Worm (Caenorhabditis elegans) whole organism, L2 larva: ENCODE measurements around the gene C27A2.12.

Source experiments
- C34F6.9 ChIP-seq: fragments of 150-350 bp; optimal IDR thresholded peaks from 2 replicates; lab custom pipeline; 2014; ENCODE audit warnings: missing biosample characterization, missing genetic modification characterization
- F13H6.1 ChIP-seq: sonication (generic microtip); optimal IDR thresholded peaks from 2 replicates; lab custom pipeline; 2016; ENCODE audit warnings: missing genetic modification characterization, missing compliant biosample characterization
- R02D3.7 ChIP-seq: fragments of 150-350 bp; optimal IDR thresholded peaks from 2 replicates; lab custom pipeline; 2014; ENCODE audit warnings: missing biosample characterization, missing genetic modification characterization
- Y55F3AM.14 ChIP-seq: fragments of 200-800 bp; sonication (Bioruptor generic); optimal IDR thresholded peaks from 2 replicates; lab custom pipeline; 2018; ENCODE audit warnings: mild to moderate bottlenecking, missing genetic modification characterization, missing compliant biosample characterization
- ZK546.5 ChIP-seq: sonication (generic microtip); optimal IDR thresholded peaks from 2 replicates; lab custom pipeline; 2017; ENCODE audit warnings: missing biosample characterization, missing genetic modification characterization
- alr-1 ChIP-seq: fragments of 150-350 bp; optimal IDR thresholded peaks from 2 replicates; lab custom pipeline; 2014; ENCODE audit warnings: missing biosample characterization, missing genetic modification characterization
- aly-2 ChIP-seq: fragments of 150-350 bp; optimal IDR thresholded peaks from 2 replicates; lab custom pipeline; 2014; ENCODE audit warnings: missing biosample characterization, missing genetic modification characterization
- ama-1 ChIP-seq: fragments of 150-350 bp; optimal IDR thresholded peaks from 2 replicates; lab custom pipeline; 2018; ENCODE audit warnings: inconsistent platforms
- blmp-1 ChIP-seq: sonication (generic microtip); optimal IDR thresholded peaks from 2 replicates; lab custom pipeline; 2017; ENCODE audit warnings: missing genetic modification characterization, mild to moderate bottlenecking, missing compliant biosample characterization, antibody characterized with exemption, moderate library complexity; ENCODE audit not compliant: insufficient read depth
- ceh-16 ChIP-seq: fragments of 150-350 bp; optimal IDR thresholded peaks from 2 replicates; lab custom pipeline; 2014; ENCODE audit warnings: missing biosample characterization, missing genetic modification characterization
- ceh-82 ChIP-seq: fragments of 150-350 bp; optimal IDR thresholded peaks from 2 replicates; lab custom pipeline; 2014; ENCODE audit warnings: missing biosample characterization, missing genetic modification characterization
- crh-2 ChIP-seq: sonication (generic microtip); optimal IDR thresholded peaks from 2 replicates; lab custom pipeline; 2017; ENCODE audit warnings: missing biosample characterization, missing genetic modification characterization
- dmd-4 ChIP-seq: sonication (generic microtip); optimal IDR thresholded peaks from 2 replicates; lab custom pipeline; 2017; ENCODE audit warnings: missing biosample characterization, missing genetic modification characterization
- egl-27 ChIP-seq: sonication (generic microtip); optimal IDR thresholded peaks from 3 replicates; lab custom pipeline; 2017; ENCODE audit warnings: missing biosample characterization, missing genetic modification reagents, missing genetic modification characterization
- elt-1 ChIP-seq: fragments of 150-350 bp; optimal IDR thresholded peaks from 2 replicates; lab custom pipeline; 2014; ENCODE audit warnings: missing biosample characterization, missing genetic modification characterization
- elt-3 ChIP-seq: sonication (generic microtip); optimal IDR thresholded peaks from 2 replicates; lab custom pipeline; 2017; ENCODE audit warnings: missing biosample characterization, missing genetic modification characterization
- fos-1 ChIP-seq: fragments of 150-350 bp; optimal IDR thresholded peaks from 2 replicates; lab custom pipeline; 2014; ENCODE audit warnings: missing biosample characterization, missing genetic modification characterization
- gmeb-1 ChIP-seq: fragments of 150-350 bp; optimal IDR thresholded peaks from 2 replicates; lab custom pipeline; 2014; ENCODE audit warnings: missing biosample characterization, missing genetic modification characterization
- lin-11 ChIP-seq: fragments of 150-350 bp; sonication (generic microtip); optimal IDR thresholded peaks from 2 replicates; lab custom pipeline; 2014; ENCODE audit warnings: missing biosample characterization, missing genetic modification characterization, inconsistent platforms, mixed read lengths
- lin-13 ChIP-seq: fragments of 150-350 bp; optimal IDR thresholded peaks from 2 replicates; lab custom pipeline; 2014; ENCODE audit warnings: missing biosample characterization, missing genetic modification reagents, missing genetic modification characterization
- lin-39 ChIP-seq: fragments of 150-350 bp; optimal IDR thresholded peaks from 2 replicates; lab custom pipeline; 2014; ENCODE audit warnings: missing biosample characterization, missing genetic modification reagents, missing genetic modification characterization
- lsy-2 ChIP-seq, 2 experiments: fragments of 150-350 bp in 1 of 2; sonication (generic microtip) in 1 of 2; optimal IDR thresholded peaks; 2 replicates each; lab custom pipeline; 2014 to 2017; ENCODE audit warnings: missing biosample characterization in 2 of 2, missing genetic modification characterization in 2 of 2
- mab-5 ChIP-seq: fragments of 150-350 bp; optimal IDR thresholded peaks from 2 replicates; lab custom pipeline; 2014; ENCODE audit warnings: missing biosample characterization, missing genetic modification characterization
- mbf-1 ChIP-seq: sonication (generic microtip); optimal IDR thresholded peaks from 2 replicates; lab custom pipeline; 2017; ENCODE audit warnings: missing biosample characterization, missing genetic modification characterization
- mdl-1 ChIP-seq, 2 experiments: fragments of 150-350 bp in 1 of 2; sonication (generic microtip) in 1 of 2; optimal IDR thresholded peaks; 2 replicates each; lab custom pipeline; 2017; ENCODE audit warnings: missing biosample characterization in 2 of 2, missing genetic modification characterization in 2 of 2
- nhr-10 ChIP-seq: sonication (generic microtip); optimal IDR thresholded peaks from 2 replicates; lab custom pipeline; 2017; ENCODE audit warnings: missing biosample characterization, missing genetic modification characterization
- nhr-11 ChIP-seq: fragments of 150-350 bp; optimal IDR thresholded peaks from 2 replicates; lab custom pipeline; 2014; ENCODE audit warnings: missing biosample characterization, missing genetic modification characterization
- nhr-12 ChIP-seq: fragments of 150-350 bp; optimal IDR thresholded peaks from 2 replicates; lab custom pipeline; 2014; ENCODE audit warnings: missing biosample characterization, missing genetic modification characterization
- nhr-129 ChIP-seq: fragments of 150-350 bp; optimal IDR thresholded peaks from 2 replicates; lab custom pipeline; 2014; ENCODE audit warnings: missing biosample characterization, missing genetic modification characterization
- nhr-21 ChIP-seq: fragments of 150-350 bp; optimal IDR thresholded peaks from 2 replicates; lab custom pipeline; 2014; ENCODE audit warnings: missing biosample characterization, missing genetic modification characterization
- nhr-23 ChIP-seq: fragments of 150-350 bp; optimal IDR thresholded peaks from 2 replicates; lab custom pipeline; 2014; ENCODE audit warnings: missing biosample characterization, missing genetic modification reagents, missing genetic modification characterization
- nhr-237 ChIP-seq: fragments of 150-350 bp; optimal IDR thresholded peaks from 2 replicates; lab custom pipeline; 2014; ENCODE audit warnings: missing biosample characterization, missing genetic modification characterization
- nhr-25 ChIP-seq: fragments of 150-350 bp; sonication (generic microtip); optimal IDR thresholded peaks from 3 replicates; lab custom pipeline; 2014; ENCODE audit warnings: missing biosample characterization, missing genetic modification characterization
- nhr-6 ChIP-seq: fragments of 150-350 bp; optimal IDR thresholded peaks from 2 replicates; lab custom pipeline; 2014; ENCODE audit warnings: missing biosample characterization, missing genetic modification characterization
- nhr-77 ChIP-seq: fragments of 150-350 bp; optimal IDR thresholded peaks from 2 replicates; lab custom pipeline; 2014; ENCODE audit warnings: missing biosample characterization, missing genetic modification characterization
- peb-1 ChIP-seq: fragments of 150-350 bp; optimal IDR thresholded peaks from 2 replicates; lab custom pipeline; 2014; ENCODE audit warnings: missing biosample characterization, missing genetic modification characterization
- sem-4 ChIP-seq: fragments of 150-350 bp; optimal IDR thresholded peaks from 2 replicates; lab custom pipeline; 2014; ENCODE audit warnings: missing biosample characterization, missing genetic modification reagents, missing genetic modification characterization
- skn-1 ChIP-seq: sonication (generic microtip); optimal IDR thresholded peaks from 2 replicates; lab custom pipeline; 2017; ENCODE audit warnings: missing biosample characterization, missing genetic modification characterization
- sma-3 ChIP-seq: sonication (generic microtip); optimal IDR thresholded peaks from 2 replicates; lab custom pipeline; 2016; ENCODE audit warnings: missing genetic modification reagents, missing genetic modification characterization, missing compliant biosample characterization
- sma-9 ChIP-seq, 2 experiments: fragments of 150-350 bp in 1 of 2; sonication (generic microtip) in 1 of 2; optimal IDR thresholded peaks; 2 replicates each; lab custom pipeline; 2014 to 2016; ENCODE audit warnings: missing genetic modification characterization in 2 of 2, mild to moderate bottlenecking in 1 of 2, missing biosample characterization in 1 of 2, missing compliant biosample characterization in 1 of 2, missing genetic modification reagents in 1 of 2, moderate library complexity in 1 of 2
- snpc-4 ChIP-seq: fragments of 150-350 bp; optimal IDR thresholded peaks from 2 replicates; lab custom pipeline; 2014; ENCODE audit warnings: missing biosample characterization, missing genetic modification characterization
- unc-39 ChIP-seq: fragments of 150-350 bp; optimal IDR thresholded peaks from 2 replicates; lab custom pipeline; 2014; ENCODE audit warnings: missing biosample characterization, missing genetic modification characterization
- unc-55 ChIP-seq: fragments of 150-350 bp; sonication (generic microtip); optimal IDR thresholded peaks from 3 replicates; lab custom pipeline; 2014; ENCODE audit warnings: missing biosample characterization, missing genetic modification reagents, missing genetic modification characterization
- unc-62 ChIP-seq: fragments of 150-350 bp; optimal IDR thresholded peaks from 2 replicates; lab custom pipeline; 2014; ENCODE audit warnings: missing biosample characterization, missing genetic modification reagents, missing genetic modification characterization
- zag-1 ChIP-seq: fragments of 150-350 bp; optimal IDR thresholded peaks from 2 replicates; lab custom pipeline; 2014; ENCODE audit warnings: missing biosample characterization, missing genetic modification characterization
- ztf-1 ChIP-seq: fragments of 200-800 bp; sonication (Bioruptor generic); conservative IDR thresholded peaks from 2 replicates; pipeline ENCODE4 v1.3.6; 2022; ENCODE audit warnings: missing genetic modification characterization, missing compliant biosample characterization
- ztf-11 ChIP-seq: sonication (generic microtip); optimal IDR thresholded peaks from 2 replicates; lab custom pipeline; 2017; ENCODE audit warnings: missing biosample characterization, missing genetic modification characterization
- ztf-4 ChIP-seq: fragments of 150-350 bp; optimal IDR thresholded peaks from 2 replicates; lab custom pipeline; 2014; ENCODE audit warnings: missing biosample characterization, missing genetic modification characterization

The C27A2.12 gene

DNA sequence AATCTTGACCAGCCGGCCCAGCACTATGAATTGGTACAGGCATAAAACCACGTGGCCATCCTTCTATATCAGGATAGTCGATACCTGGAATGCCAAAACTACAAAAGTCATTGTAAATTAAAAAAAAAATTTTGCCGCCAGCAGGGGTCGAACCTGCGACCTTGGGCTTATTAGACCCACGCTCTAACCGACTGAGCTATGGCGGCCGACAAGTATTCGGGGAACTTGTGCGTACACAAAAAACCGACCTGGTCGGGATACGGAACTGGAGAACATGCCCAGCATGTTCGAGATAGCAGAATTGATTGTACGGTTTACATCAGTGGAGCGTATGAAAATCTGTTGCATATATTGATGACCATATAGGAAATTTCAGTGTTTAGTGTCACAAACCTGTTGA, 621 bp downstream of the C27A2.12 start (continued):
- no peak for TF ChIP-seq nhr-12 (tag; lab: Kevin White, UChicago)
- TF ChIP-seq nhr-23 (tag; lab: Kevin White, UChicago): no peak
- TF ChIP-seq crh-2 (tag; lab: Kevin White, UChicago): peak; percentile 68
- TF ChIP-seq sma-3: peak; percentile 73

- TF ChIP-seq nhr-25 (tag; lab: Kevin White, UChicago) (no peak), ztf-1 (no peak), sma-3 (no peak)
Measured at ce11 chrII:5056254-5056653, 1.7 kb downstream of the C27A2.12 start.

DNA sequence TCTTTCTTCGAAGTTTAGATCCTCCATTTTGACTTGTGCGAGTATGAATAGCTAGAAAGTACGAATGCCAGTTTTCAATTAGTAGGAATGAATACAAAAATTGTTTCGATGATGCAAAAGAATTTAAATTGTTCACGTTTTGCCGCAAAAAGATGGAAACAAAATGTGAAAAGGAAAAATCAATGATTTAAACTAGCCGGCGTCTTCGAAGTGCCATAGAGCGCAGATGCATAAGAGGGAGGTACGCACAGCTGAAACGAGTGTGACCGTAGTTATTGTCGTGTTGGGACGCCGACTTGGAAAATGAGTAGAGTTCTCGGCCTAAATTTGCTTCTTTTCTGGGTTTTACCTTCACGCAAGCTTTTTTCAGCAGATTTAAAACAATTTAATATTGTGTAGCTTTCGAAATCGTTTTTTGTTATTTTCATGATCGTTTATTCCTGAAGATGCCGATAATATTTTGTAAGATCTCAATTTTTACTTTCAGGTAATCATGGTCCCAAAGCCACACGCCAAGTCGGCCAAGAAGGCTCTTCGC, 2.7 kb downstream of the C27A2.12 start, which contains the start of the genes ify-1 and rpl-22:
ify-1 (minus strand) TSS at position 51 of the 538 bp plus-strand sequence.
rpl-22 (plus strand) TSS at position 488 of the 538 bp plus-strand sequence.
- TF ChIP-seq ztf-4 (tag; lab: Kevin White, UChicago) (peak; percentile 90), C34F6.9 (tag; lab: Kevin White, UChicago) (peak; percentile 96), ceh-82 (tag; lab: Kevin White, UChicago) (peak; percentile 73), sma-3 (peak; percentile 94), egl-27 (tag; lab: Kevin White, UChicago) (peak; percentile 39), Y55F3AM.14 (peak; percentile 28), lin-13 (GFP tag; lab: Kevin White, UChicago) (peak; percentile 95), nhr-25 (tag; lab: Kevin White, UChicago) (peak; percentile 95), nhr-11 (tag; lab: Kevin White, UChicago) (peak; percentile 37), nhr-12 (tag; lab: Kevin White, UChicago) (no peak), blmp-1 (tag; lab: Kevin White, UChicago) (peak; percentile 86), unc-62 (GFP tag; lab: Kevin White, UChicago) (peak; percentile 47), mbf-1 (tag; lab: Kevin White, UChicago) (no peak), elt-1 (tag; lab: Kevin White, UChicago) (no peak), ztf-11 (tag; lab: Kevin White, UChicago) (no peak), unc-55 (GFP tag; lab: Kevin White, UChicago) (peak; percentile 99), fos-1 (peak; percentile 83), dmd-4 (no peak), nhr-77 (tag; lab: Kevin White, UChicago) (peak; percentile 76), F13H6.1 (tag; lab: Kevin White, UChicago) (peak; percentile 92), ama-1 (lab: Kevin White, UChicago) (peak; percentile 71), nhr-6 (peak; percentile 89), nhr-10 (peak; percentile 34), nhr-237 (tag; lab: Kevin White, UChicago) (no peak), mab-5 (tag; lab: Kevin White, UChicago) (peak; percentile 90), skn-1 (tag; lab: Kevin White, UChicago) (no peak), ZK546.5 (tag; lab: Kevin White, UChicago) (peak; percentile 83), crh-2 (tag; lab: Kevin White, UChicago) (peak; percentile 98), lin-39 (tag; lab: Kevin White, UChicago) (no peak), nhr-129 (tag; lab: Kevin White, UChicago) (peak; percentile 98), sem-4 (tag; lab: Kevin White, UChicago) (peak; percentile 93), nhr-21 (tag; lab: Kevin White, UChicago) (peak; percentile 94), ceh-16 (tag; lab: Kevin White, UChicago) (peak; percentile 71), alr-1 (tag; lab: Kevin White, UChicago) (no peak), lin-11 (peak; percentile 96), aly-2 (tag; lab: Kevin White, UChicago) (no peak), nhr-23 (tag; lab: Kevin White, UChicago) (no peak), snpc-4 (peak; percentile 94), peb-1 (tag; lab: Kevin White, UChicago) (no peak), elt-3 (tag; lab: Kevin White, UChicago) (no peak), gmeb-1 (tag; lab: Kevin White, UChicago) (peak; percentile 95), mdl-1 (tag; optimal IDR thresholded peaks at IDR 0.05; lab: Kevin White, UChicago) (peak in 1 of 2 experiments; percentile 51), zag-1 (tag; lab: Kevin White, UChicago) (peak; percentile 78), R02D3.7 (tag; lab: Kevin White, UChicago) (peak; percentile 43), unc-39 (tag; lab: Kevin White, UChicago) (no peak), ztf-1 (no peak), sma-9 (GFP tag; optimal IDR thresholded peaks at IDR 0.05; lab: Kevin White, UChicago) (peak; percentile 94), sma-9 (tag; optimal IDR thresholded peaks at IDR 0.05; lab: Kevin White, UChicago) (no peak), lsy-2 (tag; optimal IDR thresholded peaks at IDR 0.05; lab: Kevin White, UChicago) (peak; percentile 98 to 100)
